Worm (Caenorhabditis elegans): ENCODE data around the gene gcy-11.

DNA sequence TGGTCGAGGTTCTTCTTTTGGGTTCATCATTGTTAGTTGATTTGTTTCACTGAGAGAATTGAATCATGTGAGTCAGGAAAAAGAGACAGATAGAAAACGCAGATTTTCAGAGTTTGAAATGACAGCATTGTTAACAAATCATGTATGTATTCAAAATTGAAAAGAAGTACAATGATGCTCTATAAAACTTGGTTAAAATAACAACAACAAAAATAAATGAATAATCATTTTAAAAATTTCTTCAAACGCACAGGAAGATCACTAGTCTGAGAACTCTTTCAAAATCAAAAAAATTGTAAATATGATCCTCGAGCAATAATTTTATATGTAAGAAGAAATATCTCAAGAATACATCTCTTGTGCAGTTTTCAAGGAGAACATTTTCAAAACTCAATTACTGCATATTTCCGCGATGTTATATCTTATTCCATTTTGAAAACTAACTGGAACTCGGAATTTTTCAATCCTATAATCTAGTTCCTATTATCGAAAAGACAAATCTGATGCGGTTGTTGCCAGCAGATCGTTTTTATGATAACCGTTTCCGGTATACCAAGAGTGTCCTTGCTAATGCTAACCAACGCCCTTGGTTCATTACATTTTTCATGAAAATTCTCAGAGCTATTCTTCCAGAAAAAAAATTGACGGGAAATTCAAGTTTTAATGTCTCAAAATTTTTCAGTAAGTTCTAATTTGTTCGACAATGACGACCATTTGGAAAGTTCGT, 41.3 kb upstream of the gcy-11 start, which contains the start of gene lido-1:
- no peak for TF ChIP-seq sox-4 (tag; optimal IDR thresholded peaks at IDR 0.05)
- TF ChIP-seq nhr-77 (tag; optimal IDR thresholded peaks at IDR 0.05), result no peak
- TF ChIP-seq ceh-63 (GFP tag; optimal IDR thresholded peaks at IDR 0.05), result no peak
- no peak for TF ChIP-seq lsy-2 (tag; optimal IDR thresholded peaks at IDR 0.05)
- TF ChIP-seq elt-2 (tag; optimal IDR thresholded peaks at IDR 0.05), result no peak
- TF ChIP-seq lin-39 (tag; optimal IDR thresholded peaks at IDR 0.05), result no peak
- TF ChIP-seq ztf-11 (tag; optimal IDR thresholded peaks at IDR 0.05), result no peak
- TF ChIP-seq ztf-4 (tag; optimal IDR thresholded peaks at IDR 0.05), result no peak
- no peak for TF ChIP-seq elt-3 (tag; optimal IDR thresholded peaks at IDR 0.05)
- no peak for TF ChIP-seq lin-35 (GFP tag; optimal IDR thresholded peaks at IDR 0.05)
